Worm (Caenorhabditis elegans): Measurements from ENCODE around the gene Y69A2AR.28.

Y69A2AR.28 gene

DNA sequence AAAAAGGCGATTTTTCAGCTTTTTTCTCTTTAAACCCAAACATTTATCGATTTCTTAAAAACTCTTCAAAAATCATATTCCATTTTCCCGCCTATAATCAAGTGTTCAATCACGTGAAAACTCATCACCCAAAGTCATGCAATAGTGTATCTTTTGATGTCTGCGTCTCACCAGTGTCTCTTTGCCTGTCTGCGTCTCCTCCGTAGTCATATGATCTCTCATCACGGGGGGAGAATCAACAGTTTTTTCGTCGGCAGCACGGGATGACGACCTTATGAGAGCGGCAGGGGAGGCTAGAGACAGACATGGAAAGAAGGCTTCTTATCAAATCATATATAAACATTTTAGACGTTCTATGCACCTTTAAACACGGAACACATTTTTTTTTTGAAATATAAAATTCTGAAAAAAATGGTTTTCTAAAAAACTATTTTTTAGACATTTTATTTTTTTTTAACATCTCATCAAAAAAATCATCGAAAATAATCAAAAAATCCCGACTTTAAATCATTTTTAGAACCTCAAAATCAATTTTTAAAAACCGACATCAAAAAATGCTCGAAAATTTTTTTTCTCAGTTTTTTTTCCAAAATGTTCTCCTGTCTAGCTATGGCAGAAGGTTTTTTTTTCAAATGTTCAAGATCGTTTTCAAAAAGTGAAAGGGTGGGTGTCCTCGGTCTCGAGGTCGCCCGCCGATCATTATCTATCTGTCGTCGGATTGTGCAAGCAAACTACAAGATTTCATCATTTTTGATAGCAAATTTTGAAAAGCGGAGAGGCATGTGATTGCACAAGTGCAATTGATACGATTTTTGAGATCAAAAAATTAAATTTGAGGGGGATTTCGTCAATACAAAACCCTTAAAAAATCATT is 10.6 kb downstream of the Y69A2AR.28 start (continued):
- TF ChIP-seq lin-11 (tag; optimal IDR thresholded peaks at IDR 0.05): peak; percentile 95
- peak; percentile 29 for TF ChIP-seq ceh-82 (tag; optimal IDR thresholded peaks at IDR 0.05)
- TF ChIP-seq Y55F3AM.14 (GFP tag; optimal IDR thresholded peaks at IDR 0.05): peak; percentile 87
- no peak for TF ChIP-seq alr-1 (tag; optimal IDR thresholded peaks at IDR 0.05)
- no peak for TF ChIP-seq ceh-16 (tag; optimal IDR thresholded peaks at IDR 0.05)

DNA sequence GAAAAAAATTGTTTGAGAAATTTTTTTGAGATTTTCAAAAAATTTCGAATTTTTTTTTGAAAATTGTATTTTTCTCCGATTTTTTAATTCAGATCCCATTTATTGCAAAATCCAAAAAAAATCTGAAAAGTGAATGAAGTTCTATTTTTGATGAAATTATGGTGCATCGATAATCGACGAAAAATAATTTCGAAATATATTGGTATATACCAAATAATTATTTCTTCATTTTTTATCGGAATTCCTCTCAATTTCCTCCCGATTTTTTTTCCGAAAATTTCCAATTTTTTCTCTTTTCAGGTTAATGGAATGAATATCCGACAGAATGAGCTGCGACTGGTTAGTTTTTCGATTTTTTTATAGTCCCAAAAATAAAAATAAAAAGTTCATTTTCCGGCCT is 12.0 kb downstream of the Y69A2AR.28 start, which contains the start of gene epg-9:
TSS of gene epg-9 (plus strand) at position 301 of the 400 bp plus-strand sequence.
- TF ChIP-seq blmp-1 (tag; optimal IDR thresholded peaks at IDR 0.05; ENCODE audit: insufficient read depth): no peak
- no peak for TF ChIP-seq peb-1 (tag; optimal IDR thresholded peaks at IDR 0.05)
- no peak for TF ChIP-seq nhr-129 (tag; optimal IDR thresholded peaks at IDR 0.05)

DNA sequence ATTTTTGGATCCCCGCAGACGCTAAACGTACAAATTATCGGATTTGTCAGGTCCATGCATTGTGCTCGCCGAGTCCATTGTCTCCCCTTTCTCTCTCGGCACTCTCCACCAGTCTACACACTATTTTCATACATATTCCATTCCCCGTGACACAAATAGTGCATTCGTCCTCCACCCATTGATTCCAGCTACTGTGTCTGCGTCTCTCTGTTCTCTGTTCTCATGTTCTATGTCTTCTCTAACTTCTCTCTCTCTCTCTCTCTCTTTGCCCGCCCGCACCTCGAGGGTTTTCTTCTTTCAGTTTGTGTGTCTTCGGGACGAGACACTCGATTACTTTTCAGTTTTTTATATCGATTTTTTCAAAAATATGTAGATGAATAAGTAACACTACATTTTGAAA is 13.2 kb downstream of the Y69A2AR.28 start:
- TF ChIP-seq alr-1 (tag; optimal IDR thresholded peaks at IDR 0.05) (no peak), unc-55 (GFP tag; optimal IDR thresholded peaks at IDR 0.05) (peak; percentile 88), fos-1 (tag; optimal IDR thresholded peaks at IDR 0.05) (peak; percentile 81), sma-9 (GFP tag; optimal IDR thresholded peaks at IDR 0.05) (peak; percentile 92), sma-9 (tag; optimal IDR thresholded peaks at IDR 0.05) (no peak), nhr-129 (tag; optimal IDR thresholded peaks at IDR 0.05) (peak; percentile 95), nhr-6 (tag; optimal IDR thresholded peaks at IDR 0.05) (peak; percentile 45), aly-2 (tag; optimal IDR thresholded peaks at IDR 0.05) (no peak), egl-27 (tag; optimal IDR thresholded peaks at IDR 0.05) (peak; percentile 67), gmeb-1 (tag; optimal IDR thresholded peaks at IDR 0.05) (peak; percentile 67), mab-5 (tag; optimal IDR thresholded peaks at IDR 0.05) (peak; percentile 80), nhr-25 (tag; optimal IDR thresholded peaks at IDR 0.05) (peak; percentile 78), lin-13 (GFP tag; optimal IDR thresholded peaks at IDR 0.05) (peak; percentile 80), C34F6.9 (tag; optimal IDR thresholded peaks at IDR 0.05) (peak; percentile 95), mdl-1 (tag; optimal IDR thresholded peaks at IDR 0.05) (peak; percentile 64 to 85), lsy-2 (tag; optimal IDR thresholded peaks at IDR 0.05) (peak; percentile 54 to 88), sem-4 (tag; optimal IDR thresholded peaks at IDR 0.05) (peak; percentile 59), crh-2 (tag; optimal IDR thresholded peaks at IDR 0.05) (peak; percentile 87), ama-1 (optimal IDR thresholded peaks at IDR 0.05) (peak; percentile 87), snpc-4 (tag; optimal IDR thresholded peaks at IDR 0.05) (peak; percentile 51), zag-1 (tag; optimal IDR thresholded peaks at IDR 0.05) (peak; percentile 79), F13H6.1 (tag; optimal IDR thresholded peaks at IDR 0.05) (peak; percentile 83), ztf-1 (GFP tag; conservative IDR thresholded peaks at IDR 0.05) (no peak), nhr-21 (tag; optimal IDR thresholded peaks at IDR 0.05) (peak; percentile 72), blmp-1 (tag; optimal IDR thresholded peaks at IDR 0.05; ENCODE audit: insufficient read depth) (peak; percentile 30), sma-3 (GFP tag; optimal IDR thresholded peaks at IDR 0.05) (peak; percentile 78), dmd-4 (tag; optimal IDR thresholded peaks at IDR 0.05) (no peak), nhr-11 (tag; optimal IDR thresholded peaks at IDR 0.05) (no peak), skn-1 (tag; optimal IDR thresholded peaks at IDR 0.05) (no peak)

DNA sequence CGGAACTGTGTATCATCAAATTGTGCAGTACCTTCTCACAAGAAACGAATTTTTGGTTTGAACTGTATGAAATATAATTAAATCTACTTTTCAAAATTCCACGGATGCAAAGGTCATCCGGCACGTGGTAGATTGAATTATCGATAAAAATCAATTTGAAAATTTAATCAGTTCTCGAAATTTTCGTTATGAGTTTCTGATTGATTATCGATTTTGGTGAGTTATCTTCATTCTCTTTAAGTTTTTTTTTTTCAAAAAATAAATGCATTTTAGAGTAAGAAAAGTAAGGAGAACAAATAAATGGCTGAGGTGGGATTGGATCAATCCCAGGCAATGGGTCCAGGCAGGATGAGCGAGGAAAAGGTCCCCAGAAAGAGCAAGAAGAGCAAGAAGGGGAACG is 15.4 kb downstream of the Y69A2AR.28 start, which contains the start of gene Y69A2AR.47:
TSS of gene Y69A2AR.47 (plus strand) at position 301 of the 400 bp plus-strand sequence.
- TF ChIP-seq nhr-237 (tag; optimal IDR thresholded peaks at IDR 0.05): no peak
- TF ChIP-seq ztf-1 (GFP tag; conservative IDR thresholded peaks at IDR 0.05): no peak
- no peak for TF ChIP-seq ztf-4 (tag; optimal IDR thresholded peaks at IDR 0.05)
- TF ChIP-seq nhr-11 (tag; optimal IDR thresholded peaks at IDR 0.05): no peak

Data from whole organism, L2 larva.